Worm (Caenorhabditis elegans) whole organism, L4/young adult: ENCODE results near the gene skr-9.

ENCODE experiments used
- W03F9.2 ChIP-seq: fragments of 150-350 bp; optimal IDR thresholded peaks from 2 replicates; lab custom pipeline; 2014; ENCODE audit warnings: missing biosample characterization, missing genetic modification characterization
- dao-5 ChIP-seq: sonication (generic microtip); optimal IDR thresholded peaks from 2 replicates; lab custom pipeline; 2016; ENCODE audit warnings: missing genotype, missing genetic modification characterization, moderate library complexity, missing compliant biosample characterization
- him-1 ChIP-seq: sonication (generic microtip); optimal IDR thresholded peaks from 2 replicates; lab custom pipeline; 2016; ENCODE audit warnings: missing genotype, missing genetic modification reagents, missing genetic modification characterization, missing compliant biosample characterization

Gene skr-9

ce11 chrIV:17209309-17209708, 45.9 kb downstream of the skr-9 start:
- no peak for TF ChIP-seq W03F9.2

- TF ChIP-seq him-1 (tag; lab: Kevin White, UChicago) (no peak), W03F9.2 (no peak), dao-5 (tag; lab: Kevin White, UChicago) (no peak)
Observed at ce11 chrIV:17210754-17211153, 47.4 kb downstream of the skr-9 start.
